Worm (Caenorhabditis elegans) whole organism, L4 larva: ENCODE measurements around the gene best-15.

Source experiments
- ceh-28 ChIP-seq: fragments of 150-350 bp; optimal IDR thresholded peaks from 2 replicates; lab custom pipeline; 2014; ENCODE audit warnings: missing biosample characterization, missing genetic modification reagents, missing genetic modification characterization
- lin-39 ChIP-seq: fragments of 150-350 bp; optimal IDR thresholded peaks from 2 replicates; lab custom pipeline; 2014; ENCODE audit warnings: missing biosample characterization, missing genetic modification reagents, missing genetic modification characterization
- nhr-28 ChIP-seq: fragments of 150-350 bp; optimal IDR thresholded peaks from 2 replicates; lab custom pipeline; 2014; ENCODE audit warnings: missing biosample characterization, missing genetic modification characterization
- nhr-77 ChIP-seq: fragments of 150-350 bp; optimal IDR thresholded peaks from 2 replicates; lab custom pipeline; 2014; ENCODE audit warnings: missing biosample characterization, missing genetic modification characterization
- pha-4 ChIP-seq, 2 experiments: fragments of 150-350 bp in 1 of 2; fragments of 200-800 bp in 1 of 2; sonication (Bioruptor generic) in 1 of 2; IDR thresholded peaks in 1 of 2; optimal IDR thresholded peaks in 1 of 2; 2 replicates each; pipeline versions ENCODE4 v1.3.6 to Lab custom; 2014 to 2022; ENCODE audit warnings: missing genetic modification characterization in 2 of 2, missing genetic modification reagents in 2 of 2, missing biosample characterization in 1 of 2, missing compliant biosample characterization in 1 of 2
- unc-62 ChIP-seq, 3 experiments: fragments of 150-350 bp in 1 of 3; sonication (generic microtip); optimal IDR thresholded peaks in 2 of 3; peaks in 1 of 3; 1 replicate in 1 of 3; 2 replicates in 2 of 3; lab custom pipeline; 2014 to 2017; ENCODE audit warnings: missing biosample characterization in 3 of 3, missing genetic modification characterization in 3 of 3, missing genetic modification reagents in 3 of 3, missing genotype in 1 of 3
- zip-11 ChIP-seq: fragments of 200-800 bp; sonication (Bioruptor generic); IDR thresholded peaks from 2 replicates; pipeline ENCODE4 v1.3.6; 2022; ENCODE audit warnings: missing genetic modification characterization, missing compliant biosample characterization

ce11 chrIV:10858300-10859016, 26.4 kb upstream of the best-15 start, which contains the start of the genes T11G6.2 and hars-1:
- TF ChIP-seq unc-62 (GFP tag; optimal IDR thresholded peaks at IDR 0.05 in 1 of 2; lab: Kevin White, UChicago) (no peak), unc-62 (tag; optimal IDR thresholded peaks at IDR 0.05; lab: Kevin White, UChicago) (no peak), pha-4 (GFP tag; IDR thresholded peaks at IDR 0.05; lab: Robert Waterston, UW) (no peak), pha-4 (tag; optimal IDR thresholded peaks at IDR 0.05; lab: Kevin White, UChicago) (no peak), zip-11 (no peak), lin-39 (no peak), ceh-28 (tag; lab: Kevin White, UChicago) (no peak), nhr-77 (tag; lab: Kevin White, UChicago) (peak; percentile 74), nhr-28 (tag; lab: Kevin White, UChicago) (peak; percentile 76)
